Fruit fly (Drosophila melanogaster) Kc167 (cell line): ENCODE results near the gene CG15293.

Experiments used
- Myc ChIP-seq: fragments of >200 bp; optimal IDR thresholded peaks from 2 replicates; lab custom pipeline; 2017; ENCODE audit warnings: missing external identifiers
- Sin3A ChIP-seq: fragments of >200 bp; optimal IDR thresholded peaks from 2 replicates; lab custom pipeline; 2018; ENCODE audit warnings: missing external identifiers
- insv ChIP-seq: fragments of >200 bp; optimal IDR thresholded peaks from 3 replicates; lab custom pipeline; 2018; ENCODE audit warnings: missing external identifiers

dm6 chr2L:14157993-14158392, 48.7 kb upstream of the CG15293 start:
- no peak for TF ChIP-seq insv (lab: Kevin White, UChicago)
- no peak for TF ChIP-seq Myc (lab: Kevin White, UChicago)
- TF ChIP-seq Sin3A, result no peak
